Fruit fly (Drosophila melanogaster) whole organism, embryonic: Measurements from ENCODE around the gene aralar1.
A peak's percentile ranks its signal among the peaks of the same experiment; 100 is the strongest.

Experiments used
- CG10267 ChIP-seq: fragments of 200-800 bp; sonication (Bioruptor generic); optimal IDR thresholded peaks from 2 replicates; lab custom pipeline; 2018; ENCODE audit warnings: missing biosample characterization, mild to moderate bottlenecking, missing genetic modification characterization, moderate library complexity
- CG10462 ChIP-seq: fragments of 200-800 bp; sonication (Bioruptor generic); optimal IDR thresholded peaks from 2 replicates; lab custom pipeline; 2016; ENCODE audit warnings: missing biosample characterization, missing genetic modification characterization
- CG10959 ChIP-seq: fragments of 200-800 bp; sonication (Bioruptor generic); IDR thresholded peaks from 2 replicates; pipeline ENCODE4 v1.3.6; 2022; ENCODE audit warnings: missing biosample characterization, missing genetic modification characterization
- CG11247 ChIP-seq: fragments of 200-800 bp; sonication (Bioruptor generic); IDR thresholded peaks from 2 replicates; pipeline ENCODE4 v1.3.6; 2022; ENCODE audit warnings: missing biosample characterization, missing genetic modification characterization
- CG11504 ChIP-seq: fragments of 200-800 bp; sonication (Bioruptor generic); optimal IDR thresholded peaks from 3 replicates; lab custom pipeline; 2019; ENCODE audit warnings: missing biosample characterization, mild to moderate bottlenecking, missing genetic modification characterization, moderate library complexity
- CG12155 ChIP-seq: fragments of 200-800 bp; sonication (Bioruptor generic); optimal IDR thresholded peaks from 3 replicates; lab custom pipeline; 2016; ENCODE audit warnings: missing biosample characterization, missing genetic modification characterization
- CG12391 ChIP-seq: fragments of 200-800 bp; sonication (Bioruptor generic); optimal IDR thresholded peaks from 3 replicates; lab custom pipeline; 2018; ENCODE audit warnings: missing biosample characterization, mild to moderate bottlenecking, missing genetic modification characterization, moderate library complexity
- CG13775 ChIP-seq: fragments of 200-800 bp; sonication (Bioruptor generic); optimal IDR thresholded peaks from 3 replicates; lab custom pipeline; 2017; ENCODE audit warnings: missing biosample characterization, mild to moderate bottlenecking, missing genetic modification characterization
- CG15011 ChIP-seq: fragments of 200-800 bp; sonication (Bioruptor generic); optimal IDR thresholded peaks from 3 replicates; lab custom pipeline; 2018; ENCODE audit warnings: missing biosample characterization, mild to moderate bottlenecking, missing genetic modification characterization
- CG1603 ChIP-seq: fragments of 200-800 bp; sonication (Bioruptor generic); optimal IDR thresholded peaks from 2 replicates; lab custom pipeline; 2019; ENCODE audit warnings: missing biosample characterization, mild to moderate bottlenecking, missing genetic modification characterization, moderate library complexity
- CG16863 ChIP-seq: fragments of 200-800 bp; sonication (Bioruptor generic); optimal IDR thresholded peaks from 3 replicates; lab custom pipeline; 2016; ENCODE audit warnings: missing biosample characterization, missing genetic modification characterization
- CG17359 ChIP-seq: fragments of 200-800 bp; sonication (Bioruptor generic); optimal IDR thresholded peaks from 3 replicates; lab custom pipeline; 2018; ENCODE audit warnings: missing biosample characterization, mild to moderate bottlenecking, missing genetic modification characterization, moderate library complexity
- CG1792 ChIP-seq: fragments of 200-800 bp; sonication (Bioruptor generic); optimal IDR thresholded peaks from 2 replicates; lab custom pipeline; 2016; ENCODE audit warnings: missing biosample characterization, missing genetic modification characterization
- CG2129 ChIP-seq: fragments of 200-800 bp; sonication (Bioruptor generic); IDR thresholded peaks from 2 replicates; pipeline ENCODE4 v1.3.6; 2022; ENCODE audit warnings: missing biosample characterization, missing genetic modification characterization; ENCODE audit not compliant: partially characterized antibody
- CG33557 ChIP-seq: fragments of 200-800 bp; sonication (Bioruptor generic); optimal IDR thresholded peaks from 2 replicates; lab custom pipeline; 2019; ENCODE audit warnings: missing biosample characterization, mild to moderate bottlenecking, missing genetic modification characterization, moderate library complexity
- CG34376 ChIP-seq: fragments of 200-800 bp; sonication (Bioruptor generic); optimal IDR thresholded peaks from 2 replicates; lab custom pipeline; 2018; ENCODE audit warnings: missing biosample characterization, mild to moderate bottlenecking, missing genetic modification characterization
- CG4282 ChIP-seq: fragments of 200-800 bp; sonication (Bioruptor generic); optimal IDR thresholded peaks from 2 replicates; lab custom pipeline; 2016; ENCODE audit warnings: missing biosample characterization, missing genetic modification characterization
- CG4820 ChIP-seq: fragments of 200-800 bp; sonication (Bioruptor generic); optimal IDR thresholded peaks from 3 replicates; lab custom pipeline; 2016; ENCODE audit warnings: missing biosample characterization, missing genetic modification characterization
- CG4854 ChIP-seq: fragments of 200-800 bp; sonication (Bioruptor generic); optimal IDR thresholded peaks from 2 replicates; lab custom pipeline; 2016; ENCODE audit warnings: missing biosample characterization, missing genetic modification characterization, inconsistent platforms
- CG6272 ChIP-seq: fragments of 200-800 bp; sonication (Bioruptor generic); IDR thresholded peaks from 2 replicates; pipeline ENCODE4 v1.3.6; 2022; ENCODE audit warnings: missing biosample characterization, missing genetic modification characterization
- CG6654 ChIP-seq: fragments of 200-800 bp; sonication (Bioruptor generic); optimal IDR thresholded peaks from 2 replicates; lab custom pipeline; 2017; ENCODE audit warnings: missing biosample characterization, mild to moderate bottlenecking, missing genetic modification characterization
- CG7357 ChIP-seq: fragments of 200-800 bp; sonication (Bioruptor generic); IDR thresholded peaks from 3 replicates; pipeline ENCODE4 v1.3.6; 2022; ENCODE audit warnings: missing biosample characterization, missing genetic modification characterization
- CG7556 ChIP-seq: fragments of 200-800 bp; sonication (Bioruptor generic); optimal IDR thresholded peaks from 2 replicates; lab custom pipeline; 2017; ENCODE audit warnings: missing biosample characterization, mild to moderate bottlenecking, missing genetic modification characterization
- CG7963 ChIP-seq: fragments of 200-800 bp; sonication (Bioruptor generic); IDR thresholded peaks from 3 replicates; pipeline ENCODE4 v1.3.6; 2022; ENCODE audit warnings: missing biosample characterization, missing genetic modification characterization; ENCODE audit not compliant: partially characterized antibody
- CG9797 ChIP-seq: fragments of 200-800 bp; sonication (Bioruptor generic); optimal IDR thresholded peaks from 3 replicates; lab custom pipeline; 2018; ENCODE audit warnings: missing biosample characterization, mild to moderate bottlenecking, missing genetic modification characterization
- Fer1 ChIP-seq: fragments of 200-800 bp; sonication (Bioruptor generic); optimal IDR thresholded peaks from 2 replicates; lab custom pipeline; 2017; ENCODE audit warnings: missing biosample characterization, mild to moderate bottlenecking, missing genetic modification characterization
- H2.0 ChIP-seq: fragments of 200-800 bp; sonication (Bioruptor generic); IDR thresholded peaks from 2 replicates; pipeline ENCODE4 v1.3.6; 2022; ENCODE audit warnings: missing biosample characterization, missing genetic modification characterization
- HLH3B ChIP-seq: fragments of 200-800 bp; sonication (Bioruptor generic); IDR thresholded peaks from 2 replicates; pipeline ENCODE4 v1.3.6; 2022; ENCODE audit warnings: missing biosample characterization, missing genetic modification characterization
- HLHmδ ChIP-seq: fragments of 200-800 bp; sonication (Bioruptor generic); optimal IDR thresholded peaks from 2 replicates; lab custom pipeline; 2018; ENCODE audit warnings: missing biosample characterization, mild to moderate bottlenecking, missing genetic modification characterization, moderate library complexity
- Jarid2 ChIP-seq: fragments of 200-800 bp; sonication (Bioruptor generic); optimal IDR thresholded peaks from 3 replicates; lab custom pipeline; 2017; ENCODE audit warnings: mild to moderate bottlenecking, missing biosample characterization, missing genetic modification reagents, missing genetic modification characterization
- MTF-1 ChIP-seq: fragments of 200-800 bp; sonication (Bioruptor generic); optimal IDR thresholded peaks from 2 replicates; lab custom pipeline; 2018; ENCODE audit warnings: missing biosample characterization, mild to moderate bottlenecking, missing genetic modification characterization, borderline replicate concordance
- NFAT ChIP-seq: fragments of 200-800 bp; sonication (Bioruptor generic); IDR thresholded peaks from 2 replicates; pipeline ENCODE4 v1.3.6; 2022; ENCODE audit warnings: missing biosample characterization, missing genetic modification characterization
- NK7.1 ChIP-seq: fragments of 200-800 bp; sonication (Bioruptor generic); optimal IDR thresholded peaks from 3 replicates; lab custom pipeline; 2016; ENCODE audit warnings: missing biosample characterization, missing genetic modification characterization
- Ptx1 ChIP-seq: fragments of 200-800 bp; sonication (Bioruptor generic); IDR thresholded peaks from 2 replicates; pipeline ENCODE4 v1.3.6; 2022; ENCODE audit warnings: missing biosample characterization, missing genetic modification characterization
- Ravus ChIP-seq: fragments of 200-800 bp; sonication (Bioruptor generic); IDR thresholded peaks from 2 replicates; pipeline ENCODE4 v1.3.6; 2022; ENCODE audit warnings: missing biosample characterization, missing genetic modification characterization
- Spps ChIP-seq: fragments of 200-800 bp; sonication (Bioruptor generic); optimal IDR thresholded peaks from 2 replicates; lab custom pipeline; 2018; ENCODE audit warnings: missing biosample characterization, mild to moderate bottlenecking, missing genetic modification characterization
- Sry-β ChIP-seq: fragments of 200-800 bp; sonication (Bioruptor generic); optimal IDR thresholded peaks from 2 replicates; lab custom pipeline; 2018; ENCODE audit warnings: missing biosample characterization, mild to moderate bottlenecking, missing genetic modification characterization, moderate library complexity
- Sry-δ ChIP-seq: fragments of 200-800 bp; sonication (Bioruptor generic); optimal IDR thresholded peaks from 2 replicates; lab custom pipeline; 2016; ENCODE audit warnings: missing biosample characterization, missing genetic modification characterization
- Tbp ChIP-seq: fragments of >200 bp; optimal IDR thresholded peaks from 2 replicates; lab custom pipeline; 2018; ENCODE audit warnings: missing biosample characterization, missing genetic modification characterization
- bigmax ChIP-seq: fragments of 200-800 bp; sonication (Bioruptor generic); optimal IDR thresholded peaks from 2 replicates; lab custom pipeline; 2018; ENCODE audit warnings: missing biosample characterization, mild to moderate bottlenecking, missing genetic modification characterization
- cas ChIP-seq: fragments of 200-800 bp; sonication (Bioruptor generic); IDR thresholded peaks from 2 replicates; pipeline ENCODE4 v1.3.6; 2022; ENCODE audit warnings: missing biosample characterization, missing genetic modification characterization
- crol ChIP-seq: fragments of 200-800 bp; sonication (Bioruptor generic); IDR thresholded peaks from 2 replicates; pipeline ENCODE4 v1.3.6; 2022; ENCODE audit warnings: missing biosample characterization, missing genetic modification characterization
- da ChIP-seq: fragments of 200-800 bp; sonication (Bioruptor generic); optimal IDR thresholded peaks from 2 replicates; lab custom pipeline; 2016; ENCODE audit warnings: missing biosample characterization, missing genetic modification characterization
- dpn ChIP-seq, 2 experiments: fragments of 200-800 bp; sonication (Bioruptor generic); optimal IDR thresholded peaks; 3 replicates each; lab custom pipeline; 2016; ENCODE audit warnings: missing biosample characterization in 2 of 2, missing genetic modification characterization in 2 of 2
- dysf ChIP-seq: fragments of 200-800 bp; sonication (Bioruptor generic); IDR thresholded peaks from 3 replicates; pipeline ENCODE4 v1.3.6; 2022; ENCODE audit warnings: missing biosample characterization, missing genetic modification characterization
- ranshi ChIP-seq: fragments of 200-800 bp; sonication (Bioruptor generic); IDR thresholded peaks from 2 replicates; pipeline ENCODE4 v1.3.6; 2022; ENCODE audit warnings: missing biosample characterization, missing genetic modification characterization
- so ChIP-seq: fragments of 200-800 bp; sonication (Bioruptor generic); IDR thresholded peaks from 3 replicates; pipeline ENCODE4 v1.3.6; 2022; ENCODE audit warnings: missing biosample characterization, missing genetic modification characterization
- sug ChIP-seq: fragments of 200-800 bp; optimal IDR thresholded peaks from 2 replicates; lab custom pipeline; 2019; ENCODE audit warnings: missing biosample characterization, mild to moderate bottlenecking, missing genetic modification characterization, moderate library complexity
- tna ChIP-seq: fragments of 200-800 bp; sonication (Bioruptor generic); IDR thresholded peaks from 2 replicates; pipeline ENCODE4 v1.3.6; 2022; ENCODE audit warnings: missing biosample characterization, missing genetic modification characterization; ENCODE audit not compliant: partially characterized antibody
- usp ChIP-seq: fragments of >200 bp; optimal IDR thresholded peaks from 2 replicates; lab custom pipeline; 2017; ENCODE audit warnings: missing biosample characterization, missing genetic modification characterization

The aralar1 gene

DNA sequence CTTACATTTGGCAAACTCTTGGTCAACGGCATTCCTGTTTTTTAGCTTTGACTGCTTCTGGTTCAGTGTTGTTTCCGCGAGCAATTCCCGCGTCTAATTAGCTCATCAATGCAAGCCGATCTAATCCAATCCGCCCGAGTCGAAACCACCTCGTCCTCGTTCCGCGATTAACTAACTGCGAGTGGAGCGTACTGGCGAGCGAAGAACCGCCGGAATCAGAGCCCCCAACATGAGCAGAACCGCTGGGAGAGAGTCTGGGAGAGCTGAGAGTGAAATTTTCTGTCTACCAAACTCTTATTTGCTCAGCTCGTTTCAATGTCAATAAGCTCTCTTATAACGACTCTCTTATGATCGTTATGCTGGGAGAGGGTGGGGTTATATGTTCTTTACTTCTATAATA is 5.4 kb downstream of the aralar1 start (continued):
- TF ChIP-seq dpn (GFP tag; optimal IDR thresholded peaks at IDR 0.05; lab: Kevin White, UChicago): peak; percentile 6 to 84
- TF ChIP-seq CG7963 (GFP tag; lab: Robert Waterston, UW): no peak
- TF ChIP-seq CG6654 (GFP tag; lab: Kevin White, UChicago): peak; percentile 22
- peak; percentile 29; the same call in 1 of the 2 replicates for TF ChIP-seq Ptx1 (GFP tag; lab: Robert Waterston, UW)
- peak; percentile 78 for TF ChIP-seq CG33557 (GFP tag; lab: Kevin White, UChicago)
- TF ChIP-seq sug (tag; lab: Kevin White, UChicago): no peak
- peak; percentile 72 for TF ChIP-seq CG16863
- peak; percentile 79; the same call in 1 of the 2 replicates for TF ChIP-seq ranshi (GFP tag; lab: Robert Waterston, UW)
- TF ChIP-seq CG1603 (tag; lab: Kevin White, UChicago): peak; percentile 59
- TF ChIP-seq HLH3B: peak; percentile 86; the same call in 1 of the 2 replicates
- TF ChIP-seq CG17359 (tag; lab: Kevin White, UChicago): peak; percentile 79
- peak; percentile 47; the same call in 1 of the 3 replicates for TF ChIP-seq CG7357 (GFP tag; lab: Robert Waterston, UW)
- TF ChIP-seq CG11504 (tag; lab: Kevin White, UChicago): peak; percentile 32
- TF ChIP-seq CG10267 (tag; lab: Kevin White, UChicago): no peak
- TF ChIP-seq bigmax (GFP tag; lab: Kevin White, UChicago): peak; percentile 48
- TF ChIP-seq Tbp: no peak
- TF ChIP-seq Fer1 (GFP tag; lab: Kevin White, UChicago): peak; percentile 83
- no peak for TF ChIP-seq CG12391 (tag; lab: Kevin White, UChicago)
- TF ChIP-seq CG2129 (GFP tag; lab: Robert Waterston, UW): no peak
- TF ChIP-seq CG4282 (GFP tag; lab: Kevin White, UChicago): peak; percentile 5
- TF ChIP-seq H2.0 (GFP tag; lab: Robert Waterston, UW): peak; percentile 39; the same call in 1 of the 2 replicates
- TF ChIP-seq CG10462 (GFP tag; lab: Kevin White, UChicago): peak; percentile 69
- peak; percentile 73 for TF ChIP-seq CG15011 (GFP tag; lab: Kevin White, UChicago)
- peak; percentile 90 for TF ChIP-seq MTF-1 (GFP tag; lab: Kevin White, UChicago)
- peak; percentile 67 for TF ChIP-seq CG10959
- peak; percentile 47 for TF ChIP-seq CG4820
- peak; percentile 64 for TF ChIP-seq da
- peak; percentile 68; the same call in 1 of the 2 replicates for TF ChIP-seq cas
- no peak for TF ChIP-seq CG9797 (GFP tag; lab: Kevin White, UChicago)
- TF ChIP-seq CG34376 (GFP tag; lab: Kevin White, UChicago): peak; percentile 73
- TF ChIP-seq CG6272 (GFP tag; lab: Robert Waterston, UW): no peak
- TF ChIP-seq so: peak; percentile 56; the same call in 2 of the 3 replicates
- peak; percentile 57 for TF ChIP-seq CG7556 (GFP tag; lab: Kevin White, UChicago)
- peak; percentile 36 for TF ChIP-seq Sry-β (GFP tag; lab: Kevin White, UChicago)
- peak; percentile 81 for TF ChIP-seq HLHmδ (GFP tag; lab: Kevin White, UChicago)
- TF ChIP-seq CG12155 (GFP tag; lab: Kevin White, UChicago): peak; percentile 41
- TF ChIP-seq Jarid2 (GFP tag; lab: Kevin White, UChicago): peak; percentile 79
- peak; percentile 79 for TF ChIP-seq CG4854 (GFP tag; lab: Kevin White, UChicago)
- peak; percentile 59 for TF ChIP-seq CG13775 (GFP tag; lab: Kevin White, UChicago)
- peak; percentile 45; the same call in 1 of the 3 replicates for TF ChIP-seq dysf (GFP tag; lab: Robert Waterston, UW)
- peak; percentile 72 for TF ChIP-seq Spps (tag; lab: Kevin White, UChicago)
- no peak for TF ChIP-seq NK7.1 (GFP tag; lab: Kevin White, UChicago)
- TF ChIP-seq CG11247 (GFP tag; lab: Robert Waterston, UW): peak; percentile 91
- TF ChIP-seq Ravus (GFP tag; lab: Robert Waterston, UW): peak; percentile 26; the same call in 1 of the 2 replicates
- TF ChIP-seq tna (GFP tag; lab: Robert Waterston, UW): no peak
- peak; percentile 50 for TF ChIP-seq Sry-δ (GFP tag; lab: Kevin White, UChicago)
- peak; percentile 79; the same call in 1 of the 2 replicates for TF ChIP-seq NFAT (GFP tag; lab: Robert Waterston, UW)
- no peak for TF ChIP-seq usp (GFP tag; lab: Kevin White, UChicago)
- TF ChIP-seq crol (GFP tag; lab: Robert Waterston, UW): 0 out of 2 replicates have a peak, but pooled peaks have one; percentile 13
- peak; percentile 90 for TF ChIP-seq CG1792
